Fruit fly (Drosophila melanogaster): Measurements from ENCODE around the gene Tspo.

Gene Tspo

DNA sequence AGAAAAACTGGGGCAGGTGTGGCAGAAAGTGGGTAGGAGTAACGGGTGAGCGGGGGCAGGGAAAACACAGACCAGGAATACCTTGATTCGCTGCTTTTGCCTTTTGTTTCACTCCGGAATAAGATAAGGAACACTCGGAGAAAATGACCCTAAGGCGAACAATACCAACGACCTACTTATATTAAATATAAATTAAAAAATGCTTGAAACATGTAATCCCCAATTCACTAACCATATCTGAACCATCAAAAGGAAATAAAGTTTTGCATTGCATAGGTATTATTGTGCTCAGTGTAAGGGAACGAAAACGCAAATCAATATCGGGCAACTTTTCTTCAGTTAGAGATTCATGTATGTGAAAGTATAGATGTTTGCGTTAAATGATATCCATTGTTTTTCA lies 47.4 kb upstream of the Tspo start (continued):
- no peak for TF ChIP-seq CG9797 (GFP tag; optimal IDR thresholded peaks at IDR 0.05)
- peak; percentile 48 for TF ChIP-seq CG4820 (GFP tag; optimal IDR thresholded peaks at IDR 0.05)
- TF ChIP-seq insv (GFP tag; optimal IDR thresholded peaks at IDR 0.05): no peak
- peak; percentile 40; the same call in 1 of the 2 replicates for TF ChIP-seq Atf6 (GFP tag; IDR thresholded peaks at IDR 0.05)
- no peak for TF ChIP-seq nom (GFP tag; optimal IDR thresholded peaks at IDR 0.05)
- TF ChIP-seq Myb (GFP tag; optimal IDR thresholded peaks at IDR 0.05): no peak
- no peak for TF ChIP-seq CG14441 (GFP tag; IDR thresholded peaks at IDR 0.05)
- peak; percentile 28 for TF ChIP-seq CG1529 (GFP tag; optimal IDR thresholded peaks at IDR 0.05)
- TF ChIP-seq zen (tag; optimal IDR thresholded peaks at IDR 0.05): no peak
- no peak for TF ChIP-seq cad (GFP tag; optimal IDR thresholded peaks at IDR 0.05)
- TF ChIP-seq seq (GFP tag; IDR thresholded peaks at IDR 0.05): peak; percentile 64; the same call in 1 of the 2 replicates
- TF ChIP-seq CG4360 (GFP tag; IDR thresholded peaks at IDR 0.05): 0 out of 2 replicates have a peak, but pooled peaks have one; percentile 12
- TF ChIP-seq CG10431 (GFP tag; optimal IDR thresholded peaks at IDR 0.05): no peak
- TF ChIP-seq ind (GFP tag; optimal IDR thresholded peaks at IDR 0.05): peak; percentile 37
- TF ChIP-seq CG42726 (GFP tag; IDR thresholded peaks at IDR 0.05; ENCODE audit: partially characterized antibody): no peak
- peak; percentile 50 for TF ChIP-seq CG1602 (GFP tag; optimal IDR thresholded peaks at IDR 0.05)
- TF ChIP-seq Elba2 (GFP tag; optimal IDR thresholded peaks at IDR 0.05): no peak
- TF ChIP-seq sima (GFP tag; optimal IDR thresholded peaks at IDR 0.05): no peak
- peak; percentile 37 for TF ChIP-seq CG10979 (tag; optimal IDR thresholded peaks at IDR 0.05)
- TF ChIP-seq otp (GFP tag; IDR thresholded peaks at IDR 0.05): peak; percentile 51; the same call in 1 of the 3 replicates
- TF ChIP-seq run (tag; optimal IDR thresholded peaks at IDR 0.05): no peak
- TF ChIP-seq Ets65A (GFP tag): no peak
- TF ChIP-seq row (GFP tag; IDR thresholded peaks at IDR 0.05): peak; percentile 75
- TF ChIP-seq CG2875 (GFP tag; optimal IDR thresholded peaks at IDR 0.05): peak; percentile 71
- peak; percentile 49; the same call in 1 of the 3 replicates for TF ChIP-seq CG17361 (GFP tag; IDR thresholded peaks at IDR 0.05)
- peak; percentile 21 for TF ChIP-seq CG16863 (GFP tag; optimal IDR thresholded peaks at IDR 0.05)
- no peak for TF ChIP-seq CG12071 (GFP tag; optimal IDR thresholded peaks at IDR 0.05)
- TF ChIP-seq corto (GFP tag; optimal IDR thresholded peaks at IDR 0.05): peak; percentile 28
- TF ChIP-seq dmrt99B (tag; optimal IDR thresholded peaks at IDR 0.05): peak; percentile 77
- 0 out of 2 replicates have a peak, but pooled peaks have one; percentile 27 for TF ChIP-seq MBD-R2 (GFP tag; IDR thresholded peaks at IDR 0.05)
- peak; percentile 57 for TF ChIP-seq CG17359 (tag; optimal IDR thresholded peaks at IDR 0.05)
- TF ChIP-seq CG7963 (GFP tag; IDR thresholded peaks at IDR 0.05; ENCODE audit: partially characterized antibody): no peak
- no peak for TF ChIP-seq ham (GFP tag; IDR thresholded peaks at IDR 0.05)
- peak; percentile 46 for TF ChIP-seq chn (GFP tag; optimal IDR thresholded peaks at IDR 0.05)
- peak; percentile 23 for TF ChIP-seq fd3F (GFP tag; optimal IDR thresholded peaks at IDR 0.05)
- TF ChIP-seq CG1024 (GFP tag; IDR thresholded peaks at IDR 0.05): no peak
- TF ChIP-seq CG6765 (GFP tag; optimal IDR thresholded peaks at IDR 0.05): no peak
- no peak for TF ChIP-seq mirr (GFP tag; optimal IDR thresholded peaks at IDR 0.05)
- no peak for TF ChIP-seq CG30020 (tag; optimal IDR thresholded peaks at IDR 0.05)
- TF ChIP-seq Hand (GFP tag; optimal IDR thresholded peaks at IDR 0.05): peak; percentile 1
- TF ChIP-seq az2 (GFP tag; optimal IDR thresholded peaks at IDR 0.05): peak; percentile 65
- TF ChIP-seq chinmo (GFP tag; IDR thresholded peaks at IDR 0.05; ENCODE audit: partially characterized antibody): no peak
- TF ChIP-seq CG12942 (GFP tag; optimal IDR thresholded peaks at IDR 0.05): peak; percentile 15
- TF ChIP-seq CG5953 (GFP tag; IDR thresholded peaks at IDR 0.05): peak; percentile 48
- no peak for TF ChIP-seq CG10321 (GFP tag; IDR thresholded peaks at IDR 0.05)
- no peak for TF ChIP-seq danr (GFP tag; IDR thresholded peaks at IDR 0.05)
- TF ChIP-seq Xbp1 (GFP tag; optimal IDR thresholded peaks at IDR 0.05): peak; percentile 76
- TF ChIP-seq mam (GFP tag; optimal IDR thresholded peaks at IDR 0.05): peak; percentile 30
- TF ChIP-seq bcd (GFP tag; optimal IDR thresholded peaks at IDR 0.05): peak; percentile 39
- TF ChIP-seq CG18262 (tag; optimal IDR thresholded peaks at IDR 0.05): peak; percentile 59
- TF ChIP-seq CG18476 (GFP tag; optimal IDR thresholded peaks at IDR 0.05): peak; percentile 20
